Worm (Caenorhabditis elegans): Measurements from ENCODE around the gene del-5.

DNA sequence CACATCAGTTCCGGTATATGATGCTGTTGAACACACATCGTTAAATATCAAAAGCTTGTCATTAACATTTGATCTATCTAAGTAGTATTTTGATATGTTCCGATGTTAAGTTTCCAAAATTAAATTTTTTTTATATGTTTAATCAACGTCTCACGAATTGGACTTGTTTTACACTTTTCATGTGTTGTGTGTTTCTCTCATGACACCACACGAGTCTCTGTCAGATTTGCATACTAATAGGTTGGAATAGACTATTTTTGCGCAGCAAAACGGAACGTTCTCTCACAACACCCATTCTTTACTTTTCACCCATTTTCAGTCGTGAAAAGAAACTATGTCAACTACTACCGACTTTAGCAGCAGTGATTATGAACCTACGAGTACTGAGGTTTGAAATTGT is 37.4 kb downstream of the del-5 start, which contains the start of gene K09C8.8:
- no peak for TF ChIP-seq nhr-237 (tag; optimal IDR thresholded peaks at IDR 0.05)
- TF ChIP-seq mdl-1 (tag; optimal IDR thresholded peaks at IDR 0.05) = no peak
- no peak for TF ChIP-seq ceh-82 (tag; optimal IDR thresholded peaks at IDR 0.05)
- TF ChIP-seq elt-3 (tag; optimal IDR thresholded peaks at IDR 0.05) = no peak
- TF ChIP-seq unc-62 (GFP tag; optimal IDR thresholded peaks at IDR 0.05) = no peak
- TF ChIP-seq nhr-23 (tag; optimal IDR thresholded peaks at IDR 0.05) = no peak
- TF ChIP-seq fos-1 (tag; optimal IDR thresholded peaks at IDR 0.05) = no peak
- no peak for TF ChIP-seq Y55F3AM.14 (GFP tag; optimal IDR thresholded peaks at IDR 0.05)
- no peak for TF ChIP-seq nhr-10 (tag; optimal IDR thresholded peaks at IDR 0.05)
- no peak for TF ChIP-seq dmd-4 (tag; optimal IDR thresholded peaks at IDR 0.05)
- TF ChIP-seq crh-2 (tag; optimal IDR thresholded peaks at IDR 0.05) = no peak
